Fruit fly (Drosophila melanogaster): ENCODE data around the gene cona.

Gene cona

DNA sequence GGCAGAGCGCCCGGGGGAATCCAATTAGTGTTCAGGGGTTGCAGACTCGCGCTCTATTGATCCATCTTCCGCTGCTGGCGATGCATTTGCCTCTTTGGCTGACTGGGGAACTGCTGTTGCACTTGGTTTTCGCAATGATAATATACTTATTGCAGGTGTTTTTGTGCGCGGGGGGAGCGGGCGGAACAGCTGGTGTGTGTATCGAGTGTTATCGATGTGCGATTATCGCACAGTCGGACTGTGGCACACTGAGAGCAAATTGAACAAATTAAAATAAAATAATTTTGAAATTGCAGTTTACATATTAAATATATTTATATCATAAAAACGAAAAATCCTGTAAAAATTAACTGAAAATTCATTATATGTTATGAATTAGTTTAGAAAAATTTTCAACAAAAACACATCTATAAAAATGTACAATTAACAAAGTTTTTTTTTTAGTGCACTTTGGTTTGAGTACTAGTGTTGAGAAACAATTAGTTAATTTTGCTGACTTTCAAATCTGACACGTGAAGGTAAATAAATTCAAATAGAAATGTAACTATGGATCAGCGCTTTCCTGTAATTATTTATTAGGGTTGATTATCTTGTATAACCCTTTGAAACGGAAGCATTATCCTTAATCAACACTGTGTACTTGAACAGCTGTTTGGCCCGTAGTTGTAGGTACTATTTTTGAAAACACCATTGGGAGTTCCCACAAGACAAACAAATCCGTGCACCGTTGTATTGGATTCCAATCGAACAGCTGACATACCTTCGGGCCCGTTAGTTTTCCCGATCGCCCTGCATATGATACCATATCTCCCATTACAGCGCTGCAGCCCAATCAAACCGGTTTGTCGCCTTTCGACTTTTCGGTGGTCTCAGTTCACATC, 17.2 kb downstream of the cona start, which contains the start of the genes Wdr37 and koko (continued):
- peak; percentile 93 for TF ChIP-seq sqz (GFP tag; optimal IDR thresholded peaks at IDR 0.05)
- peak; percentile 59 for TF ChIP-seq CG12236 (GFP tag; optimal IDR thresholded peaks at IDR 0.05)
- peak; percentile 88 for TF ChIP-seq ewg (GFP tag; optimal IDR thresholded peaks at IDR 0.05)
- TF ChIP-seq Sin3A (optimal IDR thresholded peaks at IDR 0.05): peak; percentile 1
- peak; percentile 86 for TF ChIP-seq E2f2 (GFP tag; IDR thresholded peaks at IDR 0.05)
- TF ChIP-seq CG1792 (GFP tag; optimal IDR thresholded peaks at IDR 0.05): peak; percentile 56
- peak; percentile 96 for TF ChIP-seq CG8290 (GFP tag; optimal IDR thresholded peaks at IDR 0.05)
- TF ChIP-seq CG8290 (tag; optimal IDR thresholded peaks at IDR 0.05): peak; percentile 9 to 48
- peak; percentile 99 for TF ChIP-seq CG2712 (tag; optimal IDR thresholded peaks at IDR 0.05)
- peak; percentile 62 for TF ChIP-seq CG10274 (GFP tag; optimal IDR thresholded peaks at IDR 0.05)
- TF ChIP-seq CG17328 (GFP tag; IDR thresholded peaks at IDR 0.05): peak; percentile 97
- TF ChIP-seq Kr (GFP tag; optimal IDR thresholded peaks at IDR 0.05): peak; percentile 96
- TF ChIP-seq hbn (GFP tag; IDR thresholded peaks at IDR 0.05; ENCODE audit: partially characterized antibody): peak; percentile 37; the same call in 1 of the 2 replicates
- TF ChIP-seq fd102C (GFP tag; optimal IDR thresholded peaks at IDR 0.05): peak; percentile 40
- peak; percentile 28 for TF ChIP-seq ERR (GFP tag; optimal IDR thresholded peaks at IDR 0.05)
- TF ChIP-seq NC2α (GFP tag; optimal IDR thresholded peaks at IDR 0.05): peak; percentile 52
- TF ChIP-seq Med (GFP tag): peak; percentile 94
- TF ChIP-seq CG5953 (GFP tag; IDR thresholded peaks at IDR 0.05): peak; percentile 88
- TF ChIP-seq HmgD (GFP tag; optimal IDR thresholded peaks at IDR 0.05): peak; percentile 52
- TF ChIP-seq CG12391 (tag; optimal IDR thresholded peaks at IDR 0.05): peak; percentile 99
- TF ChIP-seq CG12104 (GFP tag; optimal IDR thresholded peaks at IDR 0.05): peak; percentile 93
- TF ChIP-seq run (tag; optimal IDR thresholded peaks at IDR 0.05): peak; percentile 90
- TF ChIP-seq Mad (GFP tag; optimal IDR thresholded peaks at IDR 0.05): peak; percentile 65
- peak; percentile 91 for TF ChIP-seq Gug (GFP tag; IDR thresholded peaks at IDR 0.05)
- peak; percentile 85 for TF ChIP-seq lbe (GFP tag; optimal IDR thresholded peaks at IDR 0.05)
- TF ChIP-seq CG7786 (GFP tag; optimal IDR thresholded peaks at IDR 0.05): peak; percentile 79
- peak; percentile 69 for TF ChIP-seq btn (GFP tag; optimal IDR thresholded peaks at IDR 0.05)
- peak; percentile 74 for TF ChIP-seq tx (GFP tag; optimal IDR thresholded peaks at IDR 0.05)
- TF ChIP-seq stwl (tag; optimal IDR thresholded peaks at IDR 0.05): peak; percentile 94
- TF ChIP-seq Asciz (GFP tag; optimal IDR thresholded peaks at IDR 0.05): peak; percentile 93
- TF ChIP-seq CG10209 (GFP tag; optimal IDR thresholded peaks at IDR 0.05): peak; percentile 96
- peak; percentile 95 for TF ChIP-seq CG12155 (GFP tag; optimal IDR thresholded peaks at IDR 0.05)
- peak; percentile 5 for TF ChIP-seq CG31365 (tag; optimal IDR thresholded peaks at IDR 0.05)
- TF ChIP-seq toy (GFP tag; IDR thresholded peaks at IDR 0.05): peak; percentile 94
- TF ChIP-seq cad (GFP tag; optimal IDR thresholded peaks at IDR 0.05): no peak
- peak; percentile 94 for TF ChIP-seq tap (tag; optimal IDR thresholded peaks at IDR 0.05)
- TF ChIP-seq Atf3 (GFP tag; optimal IDR thresholded peaks at IDR 0.05): peak; percentile 75
- TF ChIP-seq fu2 (GFP tag; optimal IDR thresholded peaks at IDR 0.05): peak; percentile 52
- no peak for TF ChIP-seq fru (optimal IDR thresholded peaks at IDR 0.05)
- TF ChIP-seq CG15514 (GFP tag; optimal IDR thresholded peaks at IDR 0.05): peak; percentile 88
- TF ChIP-seq Xrp1 (GFP tag; IDR thresholded peaks at IDR 0.05): peak; percentile 99
- TF ChIP-seq lilli (GFP tag; optimal IDR thresholded peaks at IDR 0.05): peak; percentile 91
- peak; percentile 70 for TF ChIP-seq BEAF-32 (GFP tag; optimal IDR thresholded peaks at IDR 0.05)
- no peak for TF ChIP-seq HLHmδ (GFP tag; optimal IDR thresholded peaks at IDR 0.05)
- peak; percentile 74 for TF ChIP-seq CG9609 (GFP tag; optimal IDR thresholded peaks at IDR 0.05)
- TF ChIP-seq Eip74EF (GFP tag; optimal IDR thresholded peaks at IDR 0.05): peak in 1 of 2 experiments; percentile 95
- TF ChIP-seq CG13296 (GFP tag; optimal IDR thresholded peaks at IDR 0.05): peak; percentile 90
- no peak for TF ChIP-seq cg (GFP tag; optimal IDR thresholded peaks at IDR 0.05)
- peak; percentile 91 for TF ChIP-seq dan (GFP tag; IDR thresholded peaks at IDR 0.05)
- TF ChIP-seq wek (GFP tag; optimal IDR thresholded peaks at IDR 0.05): no peak
